Fruit fly (Drosophila melanogaster) whole organism, embryonic: ENCODE measurements around the gene frm.

ENCODE experiments used
- ATbp ChIP-seq: fragments of 200-800 bp; sonication (Bioruptor generic); optimal IDR thresholded peaks from 2 replicates; lab custom pipeline; 2017; ENCODE audit warnings: missing biosample characterization, mild to moderate bottlenecking, missing genetic modification characterization, missing genetic modification reagents
- Adf1 ChIP-seq: fragments of 200-800 bp; sonication (Bioruptor generic); IDR thresholded peaks from 2 replicates; pipeline ENCODE4 v1.3.6; 2022; ENCODE audit warnings: missing biosample characterization, missing genetic modification characterization
- CG10267 ChIP-seq: fragments of 200-800 bp; sonication (Bioruptor generic); optimal IDR thresholded peaks from 2 replicates; lab custom pipeline; 2018; ENCODE audit warnings: missing biosample characterization, mild to moderate bottlenecking, missing genetic modification characterization, moderate library complexity
- CG11723 ChIP-seq: fragments of 200-800 bp; sonication (Bioruptor generic); optimal IDR thresholded peaks from 2 replicates; lab custom pipeline; 2017; ENCODE audit warnings: missing biosample characterization, mild to moderate bottlenecking, missing genetic modification characterization
- CG12071 ChIP-seq: fragments of 200-800 bp; sonication (Bioruptor generic); optimal IDR thresholded peaks from 3 replicates; lab custom pipeline; 2018; ENCODE audit warnings: missing biosample characterization, mild to moderate bottlenecking, missing genetic modification characterization
- CG12659 ChIP-seq: fragments of 200-800 bp; sonication (Bioruptor generic); optimal IDR thresholded peaks from 3 replicates; lab custom pipeline; 2017; ENCODE audit warnings: mild to moderate bottlenecking, missing biosample characterization, missing genetic modification reagents, missing genetic modification characterization
- CG15696 ChIP-seq: fragments of 200-800 bp; sonication (Bioruptor generic); optimal IDR thresholded peaks from 2 replicates; lab custom pipeline; 2019; ENCODE audit warnings: missing biosample characterization, mild to moderate bottlenecking, missing genetic modification characterization, moderate library complexity
- CG16863 ChIP-seq: fragments of 200-800 bp; sonication (Bioruptor generic); optimal IDR thresholded peaks from 3 replicates; lab custom pipeline; 2016; ENCODE audit warnings: missing biosample characterization, missing genetic modification characterization
- CG17361 ChIP-seq: fragments of 200-800 bp; sonication (Bioruptor generic); IDR thresholded peaks from 3 replicates; pipeline ENCODE4 v1.3.6; 2022; ENCODE audit warnings: missing biosample characterization, missing genetic modification characterization
- CG18476 ChIP-seq: fragments of 200-800 bp; sonication (Bioruptor generic); optimal IDR thresholded peaks from 2 replicates; lab custom pipeline; 2016; ENCODE audit warnings: missing biosample characterization, mild to moderate bottlenecking, missing genetic modification characterization
- CG2116 ChIP-seq: fragments of 200-800 bp; sonication (Bioruptor generic); optimal IDR thresholded peaks from 3 replicates; lab custom pipeline; 2018; ENCODE audit warnings: missing biosample characterization, mild to moderate bottlenecking, missing genetic modification characterization
- CG2875 ChIP-seq: fragments of 200-800 bp; sonication (Bioruptor generic); optimal IDR thresholded peaks from 2 replicates; lab custom pipeline; 2017; ENCODE audit warnings: missing biosample characterization, mild to moderate bottlenecking, missing genetic modification characterization, missing genetic modification reagents
- CG2889 ChIP-seq: fragments of 200-800 bp; sonication (Bioruptor generic); IDR thresholded peaks from 3 replicates; pipeline ENCODE4 v1.3.6; 2022; ENCODE audit warnings: missing biosample characterization, missing genetic modification characterization
- CG31365 ChIP-seq: fragments of 200-800 bp; sonication (Bioruptor generic); optimal IDR thresholded peaks from 2 replicates; lab custom pipeline; 2018; ENCODE audit warnings: missing biosample characterization, mild to moderate bottlenecking, missing genetic modification characterization
- CG31441 ChIP-seq: fragments of 200-800 bp; sonication (Bioruptor generic); IDR thresholded peaks from 2 replicates; pipeline ENCODE4 v1.3.6; 2022; ENCODE audit warnings: missing biosample characterization, missing genetic modification characterization
- CG3995 ChIP-seq: fragments of 200-800 bp; sonication (Bioruptor generic); optimal IDR thresholded peaks from 3 replicates; lab custom pipeline; 2016; ENCODE audit warnings: missing biosample characterization, missing genetic modification characterization
- CG4282 ChIP-seq: fragments of 200-800 bp; sonication (Bioruptor generic); optimal IDR thresholded peaks from 2 replicates; lab custom pipeline; 2016; ENCODE audit warnings: missing biosample characterization, missing genetic modification characterization
- CG7271 ChIP-seq: fragments of 200-800 bp; sonication (Bioruptor generic); optimal IDR thresholded peaks from 2 replicates; lab custom pipeline; 2018; ENCODE audit warnings: missing biosample characterization, mild to moderate bottlenecking, missing genetic modification characterization, moderate library complexity
- CG7556 ChIP-seq: fragments of 200-800 bp; sonication (Bioruptor generic); optimal IDR thresholded peaks from 2 replicates; lab custom pipeline; 2017; ENCODE audit warnings: missing biosample characterization, mild to moderate bottlenecking, missing genetic modification characterization
- CG8089 ChIP-seq: fragments of 200-800 bp; sonication (Bioruptor generic); optimal IDR thresholded peaks from 3 replicates; lab custom pipeline; 2016; ENCODE audit warnings: missing biosample characterization, missing genetic modification characterization
- CG8765 ChIP-seq: fragments of 200-800 bp; sonication (Bioruptor generic); IDR thresholded peaks from 2 replicates; pipeline ENCODE4 v1.3.6; 2022; ENCODE audit warnings: missing biosample characterization, missing genetic modification characterization
- CG9817 ChIP-seq: fragments of 200-800 bp; sonication (Bioruptor generic); optimal IDR thresholded peaks from 2 replicates; lab custom pipeline; 2018; ENCODE audit warnings: missing biosample characterization, mild to moderate bottlenecking, missing genetic modification characterization, moderate library complexity
- D19A ChIP-seq: fragments of 200-800 bp; optimal IDR thresholded peaks from 3 replicates; lab custom pipeline; 2019; ENCODE audit warnings: missing biosample characterization, mild to moderate bottlenecking, missing genetic modification characterization, moderate library complexity
- Dad ChIP-seq: fragments of 200-800 bp; sonication (Bioruptor generic); optimal IDR thresholded peaks from 3 replicates; lab custom pipeline; 2016; ENCODE audit warnings: missing biosample characterization, missing genetic modification characterization
- Dbx ChIP-seq: fragments of 200-800 bp; sonication (Bioruptor generic); IDR thresholded peaks from 3 replicates; pipeline ENCODE4 v1.3.6; 2022; ENCODE audit warnings: missing biosample characterization, missing genetic modification characterization
- Ets97D ChIP-seq: fragments of 200-800 bp; sonication (Bioruptor generic); optimal IDR thresholded peaks from 3 replicates; lab custom pipeline; 2016; ENCODE audit warnings: missing biosample characterization, missing genetic modification characterization
- HLH3B ChIP-seq: fragments of 200-800 bp; sonication (Bioruptor generic); IDR thresholded peaks from 2 replicates; pipeline ENCODE4 v1.3.6; 2022; ENCODE audit warnings: missing biosample characterization, missing genetic modification characterization
- HmgZ ChIP-seq: fragments of 200-800 bp; sonication (Bioruptor generic); optimal IDR thresholded peaks from 2 replicates; lab custom pipeline; 2018; ENCODE audit warnings: missing biosample characterization, mild to moderate bottlenecking, missing genetic modification characterization
- Mrtf ChIP-seq: fragments of 200-800 bp; sonication (Bioruptor generic); IDR thresholded peaks from 3 replicates; pipeline ENCODE4 v1.3.6; 2022; ENCODE audit warnings: missing biosample characterization, missing genetic modification characterization
- NC2α ChIP-seq: fragments of 200-800 bp; sonication (Bioruptor generic); optimal IDR thresholded peaks from 2 replicates; lab custom pipeline; 2016; ENCODE audit warnings: missing biosample characterization, missing genetic modification characterization
- Opbp ChIP-seq: fragments of 200-800 bp; sonication (Bioruptor generic); IDR thresholded peaks from 3 replicates; pipeline ENCODE4 v1.3.6; 2022; ENCODE audit warnings: missing biosample characterization, missing genetic modification characterization; ENCODE audit not compliant: partially characterized antibody
- Ssrp ChIP-seq: fragments of 200-800 bp; sonication (Bioruptor generic); optimal IDR thresholded peaks from 2 replicates; lab custom pipeline; 2018; ENCODE audit warnings: missing biosample characterization, mild to moderate bottlenecking, missing genetic modification characterization, moderate library complexity
- Tbp ChIP-seq: fragments of >200 bp; optimal IDR thresholded peaks from 2 replicates; lab custom pipeline; 2018; ENCODE audit warnings: missing biosample characterization, missing genetic modification characterization
- ab ChIP-seq: fragments of 200-800 bp; sonication (Bioruptor generic); optimal IDR thresholded peaks from 2 replicates; lab custom pipeline; 2016; ENCODE audit warnings: missing biosample characterization, missing genetic modification characterization
- aop ChIP-seq: fragments of 200-800 bp; sonication (Bioruptor generic); IDR thresholded peaks from 2 replicates; pipeline ENCODE4 v1.3.6; 2022; ENCODE audit warnings: missing biosample characterization, missing genetic modification characterization
- crol ChIP-seq: fragments of 200-800 bp; sonication (Bioruptor generic); IDR thresholded peaks from 2 replicates; pipeline ENCODE4 v1.3.6; 2022; ENCODE audit warnings: missing biosample characterization, missing genetic modification characterization
- ems ChIP-seq: fragments of 200-800 bp; sonication (Bioruptor generic); optimal IDR thresholded peaks from 3 replicates; lab custom pipeline; 2016; ENCODE audit warnings: missing biosample characterization, missing genetic modification characterization
- fd96Cb ChIP-seq: fragments of 200-800 bp; sonication (Bioruptor generic); optimal IDR thresholded peaks from 2 replicates; lab custom pipeline; 2018; ENCODE audit warnings: missing biosample characterization, mild to moderate bottlenecking, missing genetic modification characterization, moderate library complexity
- grau ChIP-seq: fragments of 200-800 bp; optimal IDR thresholded peaks from 3 replicates; lab custom pipeline; 2019; ENCODE audit warnings: missing biosample characterization, mild to moderate bottlenecking, missing genetic modification characterization, moderate library complexity
- gt ChIP-seq: fragments of 200-800 bp; sonication (Bioruptor generic); IDR thresholded peaks from 2 replicates; pipeline ENCODE4 v1.3.6; 2022; ENCODE audit warnings: missing biosample characterization, missing genetic modification characterization
- ham ChIP-seq: fragments of 200-800 bp; sonication (Bioruptor generic); IDR thresholded peaks from 2 replicates; pipeline ENCODE4 v1.3.6; 2022; ENCODE audit warnings: missing biosample characterization, missing genetic modification characterization
- hth ChIP-seq: fragments of >200 bp; optimal IDR thresholded peaks from 2 replicates; lab custom pipeline; 2017; ENCODE audit warnings: inconsistent platforms
- knrl ChIP-seq: fragments of 200-800 bp; sonication (Bioruptor generic); IDR thresholded peaks from 3 replicates; pipeline ENCODE4 v1.3.6; 2022; ENCODE audit warnings: missing biosample characterization, missing genetic modification characterization; ENCODE audit not compliant: partially characterized antibody
- p53 ChIP-seq: fragments of 200-800 bp; sonication (Bioruptor generic); optimal IDR thresholded peaks from 2 replicates; lab custom pipeline; 2016; ENCODE audit warnings: missing biosample characterization, missing genetic modification characterization
- phol ChIP-seq: fragments of 200-800 bp; sonication (Bioruptor generic); optimal IDR thresholded peaks from 3 replicates; lab custom pipeline; 2018; ENCODE audit warnings: missing biosample characterization, mild to moderate bottlenecking, missing genetic modification characterization, moderate library complexity
- psq ChIP-seq: fragments of 200-800 bp; sonication (Bioruptor generic); optimal IDR thresholded peaks from 2 replicates; lab custom pipeline; 2017; ENCODE audit warnings: missing biosample characterization, missing genetic modification characterization
- scrt ChIP-seq: fragments of 200-800 bp; sonication (Bioruptor generic); optimal IDR thresholded peaks from 2 replicates; lab custom pipeline; 2018; ENCODE audit warnings: missing biosample characterization, mild to moderate bottlenecking, missing genetic modification characterization, moderate library complexity
- sr ChIP-seq: fragments of 200-800 bp; sonication (Bioruptor generic); IDR thresholded peaks from 3 replicates; pipeline ENCODE4 v1.3.6; 2022; ENCODE audit warnings: missing biosample characterization, missing genetic modification characterization
- tap ChIP-seq: fragments of 200-800 bp; optimal IDR thresholded peaks from 3 replicates; lab custom pipeline; 2019; ENCODE audit warnings: missing biosample characterization, mild to moderate bottlenecking, missing genetic modification characterization, moderate library complexity
- unpg ChIP-seq: fragments of 200-800 bp; sonication (Bioruptor generic); optimal IDR thresholded peaks from 3 replicates; lab custom pipeline; 2018; ENCODE audit warnings: missing biosample characterization, mild to moderate bottlenecking, missing genetic modification characterization, moderate library complexity
- usp ChIP-seq: fragments of >200 bp; optimal IDR thresholded peaks from 2 replicates; lab custom pipeline; 2017; ENCODE audit warnings: missing biosample characterization, missing genetic modification characterization

Gene frm

dm6 chr3L:5511959-5512358 lies 39.0 kb downstream of the frm start (continued):
- no peak; the same call in 2 of the 3 replicates for TF ChIP-seq CG17361
- peak; percentile 60; the same call in 2 of the 3 replicates for TF ChIP-seq Mrtf
- peak; percentile 50 for TF ChIP-seq CG18476 (GFP tag; lab: Kevin White, UChicago)
- peak; percentile 81 for TF ChIP-seq CG2116 (GFP tag; lab: Kevin White, UChicago)
- TF ChIP-seq phol (tag; lab: Kevin White, UChicago), result peak; percentile 94
- TF ChIP-seq Ets97D (GFP tag; lab: Kevin White, UChicago), result peak; percentile 100
- 0 out of 2 replicates have a peak, but pooled peaks have one; percentile 10 for TF ChIP-seq gt (GFP tag; lab: Robert Waterston, UW)
- TF ChIP-seq NC2α (GFP tag; lab: Kevin White, UChicago), result peak; percentile 81
- peak; percentile 73 for TF ChIP-seq CG4282 (GFP tag; lab: Kevin White, UChicago)
- TF ChIP-seq Dbx (GFP tag; lab: Robert Waterston, UW), result peak; percentile 89
- 0 out of 3 replicates have a peak, but pooled peaks have one; percentile 33 for TF ChIP-seq Opbp (GFP tag; lab: Robert Waterston, UW)
- TF ChIP-seq CG10267 (tag; lab: Kevin White, UChicago), result peak; percentile 64
- TF ChIP-seq ems, result peak; percentile 81
- TF ChIP-seq CG2889 (GFP tag; lab: Robert Waterston, UW), result no peak
- TF ChIP-seq p53 (GFP tag; lab: Kevin White, UChicago), result peak; percentile 89
- TF ChIP-seq CG12659, result peak; percentile 91
- no peak for TF ChIP-seq Ssrp (tag; lab: Kevin White, UChicago)
- TF ChIP-seq CG7271 (tag; lab: Kevin White, UChicago), result peak; percentile 82
- TF ChIP-seq grau, result peak; percentile 81
- TF ChIP-seq Dad (GFP tag; lab: Kevin White, UChicago), result peak; percentile 87
- peak; percentile 92 for TF ChIP-seq ATbp
- TF ChIP-seq tap (tag; lab: Kevin White, UChicago), result peak; percentile 42
- no peak for TF ChIP-seq usp (GFP tag; lab: Kevin White, UChicago)
- no peak for TF ChIP-seq CG15696
- TF ChIP-seq knrl (GFP tag; lab: Robert Waterston, UW), result peak; percentile 55; the same call in 2 of the 3 replicates
- peak; percentile 76 for TF ChIP-seq CG7556
- peak; percentile 87 for TF ChIP-seq CG9817 (tag; lab: Kevin White, UChicago)
- peak; percentile 83 for TF ChIP-seq CG31365 (tag; lab: Kevin White, UChicago)
- TF ChIP-seq aop (GFP tag; lab: Robert Waterston, UW), result peak; percentile 60
- TF ChIP-seq hth (lab: Kevin White, UChicago), result no peak
- TF ChIP-seq CG8089, result peak; percentile 82
- TF ChIP-seq CG8765 (GFP tag; lab: Robert Waterston, UW), result no peak
- no peak for TF ChIP-seq D19A (tag; lab: Kevin White, UChicago)
- peak; percentile 93 for TF ChIP-seq sr (GFP tag; lab: Robert Waterston, UW)
- TF ChIP-seq CG3995 (GFP tag; lab: Kevin White, UChicago), result peak; percentile 73
- peak; percentile 65; the same call in 1 of the 2 replicates for TF ChIP-seq ham (GFP tag; lab: Robert Waterston, UW)
- peak; percentile 53 for TF ChIP-seq Adf1
- peak; percentile 35 for TF ChIP-seq psq (GFP tag; lab: Kevin White, UChicago)
- TF ChIP-seq Tbp (GFP tag; lab: Kevin White, UChicago), result no peak
- peak; percentile 51 for TF ChIP-seq fd96Cb
- TF ChIP-seq crol (GFP tag; lab: Robert Waterston, UW), result no peak
- TF ChIP-seq CG16863 (GFP tag; lab: Kevin White, UChicago), result peak; percentile 76
- TF ChIP-seq CG12071 (GFP tag; lab: Kevin White, UChicago), result peak; percentile 93
- TF ChIP-seq HLH3B (GFP tag; lab: Robert Waterston, UW), result peak; percentile 84; the same call in 1 of the 2 replicates
- TF ChIP-seq ab (GFP tag; lab: Kevin White, UChicago), result no peak
- TF ChIP-seq scrt (GFP tag; lab: Kevin White, UChicago), result peak; percentile 88
- TF ChIP-seq HmgZ (tag; lab: Kevin White, UChicago), result peak; percentile 93
- TF ChIP-seq CG2875 (GFP tag; lab: Kevin White, UChicago), result peak; percentile 88
- TF ChIP-seq CG11723, result peak; percentile 85
- TF ChIP-seq unpg (GFP tag; lab: Kevin White, UChicago), result peak; percentile 91
- TF ChIP-seq CG31441 (GFP tag; lab: Robert Waterston, UW), result peak; percentile 83
